Worm (Caenorhabditis elegans): ENCODE data around the gene hpo-30.

Gene hpo-30

DNA sequence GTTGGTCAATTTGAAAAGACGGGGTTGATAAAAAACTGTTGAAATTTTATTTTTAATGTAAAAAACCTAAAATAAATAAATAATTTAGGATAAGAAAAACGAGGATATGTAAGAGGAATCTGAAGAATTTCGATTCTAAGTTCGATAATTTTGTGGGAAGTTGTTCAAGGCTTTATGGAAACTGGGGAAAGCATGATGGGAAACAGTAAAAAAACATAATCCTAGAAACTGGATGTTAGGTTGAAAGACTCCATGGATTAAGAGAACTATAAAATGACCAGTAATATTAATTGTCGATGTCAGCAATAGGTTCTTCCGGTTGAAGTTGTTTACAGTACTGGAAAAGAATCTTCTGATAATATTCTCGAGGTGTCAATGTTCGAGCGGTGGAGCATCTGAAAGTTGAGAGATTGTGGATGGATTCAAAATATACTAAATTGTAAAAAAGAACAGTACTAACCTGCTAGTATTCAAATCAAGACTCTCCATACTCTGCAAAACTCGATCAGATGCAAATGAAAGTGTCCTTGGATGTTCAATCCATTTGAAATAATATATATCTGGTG lies 10.2 kb upstream of the hpo-30 start:
- TF ChIP-seq nhr-43 (tag; optimal IDR thresholded peaks at IDR 0.05; ENCODE audit: poor library complexity, severe bottlenecking), result peak; percentile 59
- TF ChIP-seq eor-1 (tag; optimal IDR thresholded peaks at IDR 0.05), result no peak
- peak; percentile 29 for TF ChIP-seq lsy-12 (tag; optimal IDR thresholded peaks at IDR 0.05)

DNA sequence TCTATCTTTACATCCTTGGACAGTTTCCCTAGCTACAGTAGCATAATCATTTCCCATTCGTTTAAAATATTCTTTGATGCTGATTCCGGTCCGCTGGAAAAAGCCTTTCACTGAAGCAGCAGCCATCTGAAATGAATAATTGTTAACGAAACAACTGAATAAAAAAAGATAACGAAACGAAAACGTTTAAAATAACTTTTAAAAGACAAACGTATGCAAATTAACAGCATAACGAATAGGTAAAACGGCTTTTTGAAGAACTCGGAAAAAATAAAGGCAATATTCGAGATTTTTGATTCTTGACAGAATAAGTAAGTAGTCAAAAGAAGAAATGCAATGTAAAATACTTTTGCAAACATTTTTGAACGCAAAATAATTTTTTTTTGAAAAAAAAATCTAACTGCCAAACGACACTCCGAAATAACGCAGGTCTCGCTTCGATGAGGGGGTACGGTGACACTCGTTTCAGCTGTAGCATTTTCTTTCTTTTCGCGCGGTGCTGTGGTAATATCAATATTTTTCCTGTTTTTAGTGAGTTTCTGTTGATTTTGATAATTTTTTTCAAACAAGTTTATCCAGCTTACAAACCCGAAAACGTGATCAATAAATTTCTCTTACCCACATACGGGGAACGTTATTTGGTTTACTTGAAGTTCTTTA lies 7.9 kb upstream of the hpo-30 start, which contains the start of the genes R04F11.5 and R04F11.2:
Gene R04F11.5, minus strand, starts transcription at position 126 of the 660 bp plus-strand sequence.
Gene R04F11.2, plus strand, starts transcription at position 488 of the 660 bp plus-strand sequence.
- no peak for TF ChIP-seq zag-1 (tag; optimal IDR thresholded peaks at IDR 0.05)
- TF ChIP-seq snpc-4 (tag; optimal IDR thresholded peaks at IDR 0.05), result peak; percentile 81
- TF ChIP-seq hmg-11 (tag; optimal IDR thresholded peaks at IDR 0.05), result peak; percentile 85
- TF ChIP-seq nfya-1 (tag; optimal IDR thresholded peaks at IDR 0.05; ENCODE audit: insufficient read depth), result peak; percentile 94
- peak; percentile 86 for TF ChIP-seq lin-15B (tag; optimal IDR thresholded peaks at IDR 0.05)
- peak; percentile 80 for TF ChIP-seq nhr-25 (tag; optimal IDR thresholded peaks at IDR 0.05)
- peak; percentile 14 for TF ChIP-seq nhr-43 (tag; optimal IDR thresholded peaks at IDR 0.05; ENCODE audit: poor library complexity, severe bottlenecking)
- peak; percentile 51 for TF ChIP-seq ama-1 (optimal IDR thresholded peaks at IDR 0.05)
- peak; percentile 79 for TF ChIP-seq lin-39 (tag; optimal IDR thresholded peaks at IDR 0.05)
- peak; percentile 41 for TF ChIP-seq ceh-28 (tag; optimal IDR thresholded peaks at IDR 0.05)
- TF ChIP-seq lsy-12 (tag; optimal IDR thresholded peaks at IDR 0.05), result no peak
- TF ChIP-seq ztf-4 (tag; optimal IDR thresholded peaks at IDR 0.05), result no peak
- peak; percentile 90 for TF ChIP-seq egl-5 (tag; optimal IDR thresholded peaks at IDR 0.05)
- peak in 1 of 2 experiments; percentile 4 for TF ChIP-seq eor-1 (tag; optimal IDR thresholded peaks at IDR 0.05)
- no peak for TF ChIP-seq tbx-2 (tag; optimal IDR thresholded peaks at IDR 0.05)
- TF ChIP-seq elt-1 (tag; optimal IDR thresholded peaks at IDR 0.05), result peak; percentile 45
- peak; percentile 50 for TF ChIP-seq elt-2 (tag; optimal IDR thresholded peaks at IDR 0.05)
- TF ChIP-seq nhr-28 (tag; optimal IDR thresholded peaks at IDR 0.05), result no peak
- TF ChIP-seq pha-4 (tag; optimal IDR thresholded peaks at IDR 0.05), result peak; percentile 93
- peak; percentile 41 for TF ChIP-seq R02D3.7 (tag; optimal IDR thresholded peaks at IDR 0.05)

- TF ChIP-seq R02D3.7 (tag; optimal IDR thresholded peaks at IDR 0.05) (no peak), skn-1 (tag; optimal IDR thresholded peaks at IDR 0.05) (no peak), ceh-28 (tag; optimal IDR thresholded peaks at IDR 0.05) (no peak), eor-1 (tag; optimal IDR thresholded peaks at IDR 0.05) (no peak), fos-1 (tag; optimal IDR thresholded peaks at IDR 0.05) (no peak), zag-1 (tag; optimal IDR thresholded peaks at IDR 0.05) (no peak), ztf-11 (tag; optimal IDR thresholded peaks at IDR 0.05) (no peak), ZK546.5 (tag; optimal IDR thresholded peaks at IDR 0.05) (no peak), unc-62 (GFP tag; optimal IDR thresholded peaks at IDR 0.05) (no peak), ztf-4 (tag; optimal IDR thresholded peaks at IDR 0.05) (no peak), jun-1 (tag; optimal IDR thresholded peaks at IDR 0.05) (no peak), egl-5 (tag; optimal IDR thresholded peaks at IDR 0.05) (no peak), mdl-1 (tag; optimal IDR thresholded peaks at IDR 0.05) (no peak), pha-4 (tag; optimal IDR thresholded peaks at IDR 0.05) (no peak), mml-1 (tag; optimal IDR thresholded peaks at IDR 0.05) (no peak), lin-15B (tag; optimal IDR thresholded peaks at IDR 0.05) (no peak), nfya-1 (tag; optimal IDR thresholded peaks at IDR 0.05; ENCODE audit: insufficient read depth) (no peak)
These were observed 6.9 kb upstream of the hpo-30 start, which contains the start of gene R04F11.3 for ce11 chrV:12317080-12317479. Gene R04F11.3, minus strand, starts transcription at chrV:12317180.

- no peak for TF ChIP-seq ceh-28 (tag; optimal IDR thresholded peaks at IDR 0.05)
These were observed 5.9 kb upstream of the hpo-30 start for ce11 chrV:12316076-12316475.

ce11 chrV:12314413-12314812 lies 4.3 kb upstream of the hpo-30 start:
- peak; percentile 8 for TF ChIP-seq nfya-1 (tag; optimal IDR thresholded peaks at IDR 0.05; ENCODE audit: insufficient read depth)
- no peak for TF ChIP-seq pqm-1 (tag; optimal IDR thresholded peaks at IDR 0.05)
- no peak for TF ChIP-seq fos-1 (tag; optimal IDR thresholded peaks at IDR 0.05)
- TF ChIP-seq egl-27 (tag; optimal IDR thresholded peaks at IDR 0.05), result no peak
- peak; percentile 39 for TF ChIP-seq fkh-10 (GFP tag; optimal IDR thresholded peaks at IDR 0.05)

Data from whole organism, L3 larva.